Worm (Caenorhabditis elegans): Measurements from ENCODE around the gene rpl-32.

Gene rpl-32

DNA sequence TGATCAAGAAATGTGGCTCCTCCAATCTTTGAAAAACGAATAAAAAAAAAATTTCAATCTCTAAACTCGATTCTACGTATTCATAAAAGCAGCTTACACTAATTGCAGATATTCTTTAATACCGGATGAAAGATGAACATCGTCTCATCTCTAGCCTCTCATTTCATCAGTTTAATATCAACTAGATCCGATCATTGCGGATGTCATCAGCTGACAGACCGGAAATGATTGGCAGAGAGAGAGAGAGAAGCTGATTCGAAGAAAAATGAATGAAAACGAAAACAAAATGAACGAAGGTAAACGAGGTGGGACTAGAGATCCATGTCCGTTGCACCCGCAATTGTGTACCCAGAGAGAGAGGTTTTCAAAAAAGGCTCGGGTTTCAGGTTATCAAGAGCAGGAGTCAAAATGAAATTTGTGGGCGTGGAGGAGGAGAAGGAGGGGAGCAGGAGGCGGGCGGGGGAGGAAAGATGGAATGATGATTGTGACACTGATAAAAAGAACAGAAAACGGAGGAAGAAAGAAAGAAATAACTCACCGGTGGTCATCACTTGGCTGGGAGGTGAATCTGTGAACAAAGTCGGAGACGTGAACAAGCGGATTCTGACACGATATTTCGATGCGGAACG is 41.9 kb downstream of the rpl-32 start:
- peak; percentile 4 for TF ChIP-seq F13H6.1 (tag; optimal IDR thresholded peaks at IDR 0.05)
- no peak for TF ChIP-seq unc-39 (tag; optimal IDR thresholded peaks at IDR 0.05)
- TF ChIP-seq sma-9 (GFP tag; optimal IDR thresholded peaks at IDR 0.05) = peak; percentile 46
- TF ChIP-seq sma-9 (tag; optimal IDR thresholded peaks at IDR 0.05) = no peak
- TF ChIP-seq fos-1 (tag; optimal IDR thresholded peaks at IDR 0.05) = peak; percentile 15

- TF ChIP-seq ZK546.5 (tag; optimal IDR thresholded peaks at IDR 0.05) (no peak), lin-13 (GFP tag; optimal IDR thresholded peaks at IDR 0.05) (no peak), lin-11 (tag; optimal IDR thresholded peaks at IDR 0.05) (no peak), fos-1 (tag; optimal IDR thresholded peaks at IDR 0.05) (peak; percentile 74), ceh-16 (tag; optimal IDR thresholded peaks at IDR 0.05) (no peak), nhr-77 (tag; optimal IDR thresholded peaks at IDR 0.05) (no peak), gmeb-1 (tag; optimal IDR thresholded peaks at IDR 0.05) (no peak)
Observed at ce11 chrII:9014188-9014587, 42.7 kb downstream of the rpl-32 start.

- TF ChIP-seq ama-1 (optimal IDR thresholded peaks at IDR 0.05) (no peak), lsy-2 (tag; optimal IDR thresholded peaks at IDR 0.05) (peak in 1 of 2 experiments; percentile 24), elt-1 (tag; optimal IDR thresholded peaks at IDR 0.05) (no peak), mdl-1 (tag; optimal IDR thresholded peaks at IDR 0.05) (peak in 1 of 2 experiments; percentile 22), nhr-77 (tag; optimal IDR thresholded peaks at IDR 0.05) (no peak), F13H6.1 (tag; optimal IDR thresholded peaks at IDR 0.05) (peak; percentile 55), Y55F3AM.14 (GFP tag; optimal IDR thresholded peaks at IDR 0.05) (no peak), sma-9 (GFP tag; optimal IDR thresholded peaks at IDR 0.05) (peak; percentile 33), sma-9 (tag; optimal IDR thresholded peaks at IDR 0.05) (no peak), ceh-16 (tag; optimal IDR thresholded peaks at IDR 0.05) (no peak), skn-1 (tag; optimal IDR thresholded peaks at IDR 0.05) (no peak), lin-11 (tag; optimal IDR thresholded peaks at IDR 0.05) (peak; percentile 29), ztf-1 (GFP tag; conservative IDR thresholded peaks at IDR 0.05) (no peak), C34F6.9 (tag; optimal IDR thresholded peaks at IDR 0.05) (peak; percentile 18), nhr-129 (tag; optimal IDR thresholded peaks at IDR 0.05) (peak; percentile 37), sma-3 (GFP tag; optimal IDR thresholded peaks at IDR 0.05) (no peak), R02D3.7 (tag; optimal IDR thresholded peaks at IDR 0.05) (no peak), fos-1 (tag; optimal IDR thresholded peaks at IDR 0.05) (no peak)
Observed at ce11 chrII:9013341-9013740, 43.5 kb downstream of the rpl-32 start.

ce11 chrII:9010708-9011107 is 46.2 kb downstream of the rpl-32 start:
- TF ChIP-seq nhr-237 (tag; optimal IDR thresholded peaks at IDR 0.05) (no peak), nhr-129 (tag; optimal IDR thresholded peaks at IDR 0.05) (peak; percentile 23), elt-1 (tag; optimal IDR thresholded peaks at IDR 0.05) (no peak), skn-1 (tag; optimal IDR thresholded peaks at IDR 0.05) (no peak), nhr-10 (tag; optimal IDR thresholded peaks at IDR 0.05) (no peak), sma-3 (GFP tag; optimal IDR thresholded peaks at IDR 0.05) (no peak), sma-9 (GFP tag; optimal IDR thresholded peaks at IDR 0.05) (no peak), sma-9 (tag; optimal IDR thresholded peaks at IDR 0.05) (no peak), unc-55 (GFP tag; optimal IDR thresholded peaks at IDR 0.05) (peak; percentile 71), zag-1 (tag; optimal IDR thresholded peaks at IDR 0.05) (no peak)

DNA sequence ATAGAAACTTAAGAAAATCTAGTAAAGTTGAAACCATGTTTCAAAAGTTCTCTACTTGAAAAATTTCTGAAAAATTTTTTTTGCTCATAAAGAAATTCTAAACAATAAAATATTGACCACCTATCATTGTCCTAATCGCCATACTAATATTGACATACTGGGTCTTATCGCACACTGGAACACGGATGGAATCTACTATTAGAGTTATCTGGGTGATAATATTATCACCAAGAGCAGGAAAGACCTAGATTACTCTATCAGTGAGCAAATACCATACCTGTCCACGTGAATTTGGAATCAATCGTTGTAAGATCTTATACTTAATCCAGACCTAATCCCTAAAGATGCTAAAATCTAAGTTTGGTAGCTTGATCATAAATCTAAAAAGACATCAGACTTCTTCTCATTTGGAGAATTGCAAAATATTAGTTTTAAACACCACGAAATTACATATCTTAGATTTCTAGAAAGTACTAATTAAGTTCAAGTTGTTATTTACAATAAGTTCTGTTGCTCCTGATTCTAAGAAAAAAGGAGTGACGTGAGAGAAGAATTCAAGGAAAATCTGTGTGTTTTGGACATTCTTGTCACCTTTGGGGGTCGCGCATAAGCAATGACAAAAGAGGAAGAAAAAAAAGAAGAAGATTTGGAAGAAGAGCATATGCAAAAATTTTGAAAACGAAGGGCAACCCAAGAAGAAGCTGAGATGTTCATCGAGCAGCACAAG is 46.7 kb downstream of the rpl-32 start:
- TF ChIP-seq nhr-21 (tag; optimal IDR thresholded peaks at IDR 0.05) (peak; percentile 41), Y55F3AM.14 (GFP tag; optimal IDR thresholded peaks at IDR 0.05) (peak; percentile 4), nhr-237 (tag; optimal IDR thresholded peaks at IDR 0.05) (no peak), lin-11 (tag; optimal IDR thresholded peaks at IDR 0.05) (no peak), lsy-2 (tag; optimal IDR thresholded peaks at IDR 0.05) (peak in 1 of 2 experiments; percentile 12), elt-1 (tag; optimal IDR thresholded peaks at IDR 0.05) (no peak)

DNA sequence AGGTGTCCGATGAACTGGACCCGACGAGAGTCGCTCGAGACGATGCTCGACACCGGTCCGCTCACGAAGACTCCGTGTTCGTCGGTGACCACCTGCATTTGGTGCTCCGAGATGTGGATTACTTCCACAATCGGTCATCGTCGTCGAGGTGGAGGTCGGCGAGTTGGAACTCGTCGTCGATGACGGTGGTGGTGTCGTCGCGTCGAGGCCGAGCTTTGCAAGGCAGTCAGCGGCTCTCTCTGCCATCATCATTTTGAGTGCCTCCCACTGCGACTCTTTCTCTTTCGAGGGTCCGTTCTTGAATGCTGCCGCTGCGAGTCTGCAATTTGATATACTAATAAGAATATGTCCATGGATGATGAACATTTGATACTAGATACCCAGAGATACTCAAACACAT is 49.1 kb downstream of the rpl-32 start:
- TF ChIP-seq F13H6.1 (tag; optimal IDR thresholded peaks at IDR 0.05) (no peak), mdl-1 (tag; optimal IDR thresholded peaks at IDR 0.05) (no peak)

All from whole organism, L2 larva.